Fruit fly (Drosophila melanogaster) whole organism, prepupa: ENCODE measurements around the gene Art8.
A peak's percentile ranks its signal among the peaks of the same experiment; 100 is the strongest.

ENCODE experiments used
- Blimp-1 ChIP-seq: fragments of 200-800 bp; sonication (Bioruptor generic); optimal IDR thresholded peaks from 3 replicates; lab custom pipeline; 2017; ENCODE audit warnings: missing biosample characterization, missing genetic modification characterization, mild to moderate bottlenecking, moderate library complexity, missing genetic modification reagents
- CG10669 ChIP-seq: fragments of 200-800 bp; sonication (Bioruptor generic); optimal IDR thresholded peaks from 3 replicates; lab custom pipeline; 2018; ENCODE audit warnings: missing biosample characterization, mild to moderate bottlenecking, missing genetic modification characterization, moderate library complexity
- CG11294 ChIP-seq: fragments of 200-800 bp; sonication (Bioruptor generic); IDR thresholded peaks from 2 replicates; pipeline ENCODE4 v1.3.6; 2022; ENCODE audit warnings: missing biosample characterization, missing genetic modification characterization
- CG11762 ChIP-seq: fragments of 200-800 bp; sonication (Bioruptor generic); optimal IDR thresholded peaks from 3 replicates; lab custom pipeline; 2016; ENCODE audit warnings: missing biosample characterization, missing genetic modification characterization; ENCODE audit not compliant: insufficient read depth
- CG16779 ChIP-seq: fragments of 200-800 bp; sonication (Bioruptor generic); optimal IDR thresholded peaks from 3 replicates; lab custom pipeline; 2017; ENCODE audit warnings: missing biosample characterization, mild to moderate bottlenecking, missing genetic modification characterization
- CG3032 ChIP-seq: fragments of 200-800 bp; optimal IDR thresholded peaks from 2 replicates; lab custom pipeline; 2019; ENCODE audit warnings: missing biosample characterization, mild to moderate bottlenecking, missing genetic modification characterization, moderate library complexity
- CG34406 ChIP-seq: fragments of 200-800 bp; sonication (Bioruptor generic); optimal IDR thresholded peaks from 3 replicates; lab custom pipeline; 2016; ENCODE audit warnings: missing biosample characterization, missing genetic modification characterization
- CG3919 ChIP-seq: fragments of 200-800 bp; sonication (Bioruptor generic); optimal IDR thresholded peaks from 3 replicates; lab custom pipeline; 2016; ENCODE audit warnings: missing biosample characterization, missing genetic modification characterization
- CG4318 ChIP-seq: fragments of 200-800 bp; sonication (Bioruptor generic); optimal IDR thresholded peaks from 3 replicates; lab custom pipeline; 2017; ENCODE audit warnings: missing biosample characterization, mild to moderate bottlenecking, missing genetic modification characterization
- CG6276 ChIP-seq: fragments of 200-800 bp; sonication (Bioruptor generic); optimal IDR thresholded peaks from 2 replicates; lab custom pipeline; 2017; ENCODE audit warnings: missing biosample characterization, mild to moderate bottlenecking, missing genetic modification characterization
- CG6854 ChIP-seq: fragments of 200-800 bp; sonication (Bioruptor generic); optimal IDR thresholded peaks from 2 replicates; lab custom pipeline; 2017; ENCODE audit warnings: missing biosample characterization, mild to moderate bottlenecking, missing genetic modification characterization
- CG8119 ChIP-seq: fragments of 200-800 bp; sonication (Bioruptor generic); IDR thresholded peaks from 3 replicates; pipeline ENCODE4 v1.3.6; 2022; ENCODE audit warnings: missing biosample characterization, missing genetic modification characterization
- CG8632 ChIP-seq: fragments of 200-800 bp; sonication (Bioruptor generic); optimal IDR thresholded peaks from 3 replicates; lab custom pipeline; 2016; ENCODE audit warnings: missing biosample characterization, missing genetic modification characterization
- CG9139 ChIP-seq: fragments of 200-800 bp; sonication (Bioruptor generic); optimal IDR thresholded peaks from 3 replicates; lab custom pipeline; 2017; ENCODE audit warnings: missing biosample characterization, mild to moderate bottlenecking, missing genetic modification characterization
- Eip75B ChIP-seq: fragments of 200-800 bp; sonication (Bioruptor generic); optimal IDR thresholded peaks from 3 replicates; lab custom pipeline; 2016; ENCODE audit warnings: missing biosample characterization, missing genetic modification characterization
- Eip78C ChIP-seq: fragments of 200-800 bp; sonication (Bioruptor generic); peaks from one replicate; lab custom pipeline; 2016; ENCODE audit warnings: missing biosample characterization, missing genetic modification characterization
- Eip93F ChIP-seq: fragments of 200-800 bp; sonication (Bioruptor generic); optimal IDR thresholded peaks from 2 replicates; lab custom pipeline; 2016; ENCODE audit warnings: missing biosample characterization, mild to moderate bottlenecking, missing genetic modification characterization
- Gug ChIP-seq: fragments of 200-800 bp; sonication (Bioruptor generic); IDR thresholded peaks from 2 replicates; pipeline ENCODE4 v1.3.6; 2022; ENCODE audit warnings: missing biosample characterization, missing genetic modification characterization
- Hr38 ChIP-seq: sonication (Bioruptor generic); optimal IDR thresholded peaks from 2 replicates; lab custom pipeline; 2016; ENCODE audit warnings: missing biosample characterization, missing genetic modification characterization
- Hr4 ChIP-seq: fragments of 200-800 bp; sonication (Bioruptor generic); optimal IDR thresholded peaks from 3 replicates; lab custom pipeline; 2016; ENCODE audit warnings: missing biosample characterization, missing genetic modification characterization
- Lpt ChIP-seq: fragments of 200-800 bp; sonication (Bioruptor generic); optimal IDR thresholded peaks from 3 replicates; lab custom pipeline; 2016; ENCODE audit warnings: missing biosample characterization, missing genetic modification characterization
- Met ChIP-seq: fragments of 200-800 bp; sonication (Bioruptor generic); optimal IDR thresholded peaks from 3 replicates; lab custom pipeline; 2016; ENCODE audit warnings: missing biosample characterization, missing genetic modification characterization
- Sox15 ChIP-seq: fragments of 200-800 bp; sonication (Bioruptor generic); optimal IDR thresholded peaks from 3 replicates; lab custom pipeline; 2016; ENCODE audit warnings: missing biosample characterization, missing genetic modification characterization
- acj6 ChIP-seq: fragments of 200-800 bp; sonication (Bioruptor generic); optimal IDR thresholded peaks from 3 replicates; lab custom pipeline; 2016; ENCODE audit warnings: missing biosample characterization, missing genetic modification characterization
- cyc ChIP-seq: fragments of 200-800 bp; sonication (Bioruptor generic); optimal IDR thresholded peaks from 3 replicates; lab custom pipeline; 2016; ENCODE audit warnings: missing biosample characterization, missing genetic modification characterization
- dsx ChIP-seq: fragments of 200-800 bp; optimal IDR thresholded peaks from 3 replicates; lab custom pipeline; 2019; ENCODE audit warnings: missing biosample characterization, mild to moderate bottlenecking, missing genetic modification characterization, moderate library complexity; ENCODE audit not compliant: poor library complexity, severe bottlenecking
- esn ChIP-seq: fragments of 200-800 bp; sonication (Bioruptor generic); optimal IDR thresholded peaks from 2 replicates; lab custom pipeline; 2016; ENCODE audit warnings: missing biosample characterization, mild to moderate bottlenecking, missing genetic modification characterization, moderate library complexity
- fd59A ChIP-seq: fragments of 200-800 bp; sonication (Bioruptor generic); optimal IDR thresholded peaks from 2 replicates; lab custom pipeline; 2017; ENCODE audit warnings: missing biosample characterization, mild to moderate bottlenecking, missing genetic modification characterization, missing genetic modification reagents
- fkh ChIP-seq: fragments of 200-800 bp; sonication (Bioruptor generic); optimal IDR thresholded peaks from 3 replicates; lab custom pipeline; 2017; ENCODE audit warnings: missing biosample characterization, mild to moderate bottlenecking, missing genetic modification characterization, moderate library complexity
- lz ChIP-seq: fragments of 200-800 bp; sonication (Bioruptor generic); optimal IDR thresholded peaks from 3 replicates; lab custom pipeline; 2016; ENCODE audit warnings: missing biosample characterization, missing genetic modification characterization
- spab ChIP-seq: fragments of 200-800 bp; sonication (Bioruptor generic); optimal IDR thresholded peaks from 2 replicates; lab custom pipeline; 2017; ENCODE audit warnings: missing biosample characterization, mild to moderate bottlenecking, missing genetic modification characterization, missing genetic modification reagents
- ss ChIP-seq, 2 experiments: fragments of 200-800 bp; sonication (Bioruptor generic); optimal IDR thresholded peaks; 2 replicates in 1 of 2; 3 replicates in 1 of 2; lab custom pipeline; 2017 to 2018; ENCODE audit warnings: mild to moderate bottlenecking in 2 of 2, missing biosample characterization in 2 of 2, missing genetic modification characterization in 2 of 2, moderate library complexity in 1 of 2
- topi ChIP-seq: fragments of 200-800 bp; sonication (Bioruptor generic); optimal IDR thresholded peaks from 3 replicates; lab custom pipeline; 2016; ENCODE audit warnings: missing biosample characterization, missing genetic modification characterization

Gene Art8

dm6 chr2L:11003925-11004673 is 6.8 kb downstream of the Art8 start, which contains the start of gene RpL9 (continued):
- TF ChIP-seq cyc (GFP tag; lab: Kevin White, UChicago) (peak; percentile 44), Blimp-1 (GFP tag; lab: Kevin White, UChicago) (peak; percentile 34), Met (GFP tag; lab: Kevin White, UChicago) (peak; percentile 77), Eip78C (GFP tag; lab: Kevin White, UChicago) (peak; percentile 92), Gug (no peak), lz (GFP tag; lab: Kevin White, UChicago) (peak; percentile 71), CG6854 (GFP tag; lab: Kevin White, UChicago) (peak; percentile 95)

dm6 chr2L:11001376-11002122 is 9.3 kb downstream of the Art8 start, which contains the start of the genes aub and lectin-33A:
Gene aub, minus strand, starts transcription at chr2L:11001476.
Gene lectin-33A, plus strand, starts transcription at chr2L:11002072.
- TF ChIP-seq Hr4 (GFP tag; lab: Kevin White, UChicago) (no peak), CG11294 (GFP tag; lab: Robert Waterston, UW) (no peak), CG6276 (GFP tag; lab: Kevin White, UChicago) (no peak), CG3919 (no peak), CG3032 (tag; lab: Kevin White, UChicago) (no peak), acj6 (GFP tag; lab: Kevin White, UChicago) (no peak), spab (no peak), dsx (no peak), ss (GFP tag; optimal IDR thresholded peaks at IDR 0.05; lab: Kevin White, UChicago) (no peak), cyc (GFP tag; lab: Kevin White, UChicago) (no peak), CG4318 (no peak), CG34406 (GFP tag; lab: Kevin White, UChicago) (no peak), CG9139 (GFP tag; lab: Kevin White, UChicago) (no peak), lz (GFP tag; lab: Kevin White, UChicago) (no peak)

dm6 chr2L:10989162-10989561 is 21.7 kb downstream of the Art8 start, which contains the start of gene TTLL4A:
Gene TTLL4A, plus strand, starts transcription at chr2L:10989401.
- TF ChIP-seq Eip93F (GFP tag; lab: Kevin White, UChicago) (no peak), CG34406 (GFP tag; lab: Kevin White, UChicago) (no peak), fd59A (no peak), esn (GFP tag; lab: Kevin White, UChicago) (peak; percentile 50), CG8632 (no peak), fkh (GFP tag; lab: Kevin White, UChicago) (no peak), CG16779 (tag; lab: Kevin White, UChicago) (no peak), Sox15 (GFP tag; lab: Kevin White, UChicago) (no peak), lz (GFP tag; lab: Kevin White, UChicago) (peak; percentile 14), Lpt (GFP tag; lab: Kevin White, UChicago) (no peak), CG11762 (no peak), Hr38 (GFP tag; lab: Kevin White, UChicago) (no peak), CG6854 (GFP tag; lab: Kevin White, UChicago) (no peak), topi (GFP tag; lab: Kevin White, UChicago) (no peak), Gug (no peak), ss (GFP tag; optimal IDR thresholded peaks at IDR 0.05; lab: Kevin White, UChicago) (no peak), Eip75B (GFP tag; lab: Kevin White, UChicago) (no peak), CG8119 (GFP tag; lab: Robert Waterston, UW) (no peak), Hr4 (GFP tag; lab: Kevin White, UChicago) (peak; percentile 22), CG10669 (GFP tag; lab: Kevin White, UChicago) (no peak)
